Worm (Caenorhabditis elegans): ENCODE data around the gene mfn-1.

Gene mfn-1

ce11 chrII:11492843-11493242 is 21.0 kb upstream of the mfn-1 start, which contains the start of gene hacl-1:
hacl-1 (minus strand) TSS chrII:11492963.
- TF ChIP-seq R02D3.7 (tag; optimal IDR thresholded peaks at IDR 0.05) (no peak), lsy-12 (tag; optimal IDR thresholded peaks at IDR 0.05) (peak; percentile 7), nfya-1 (tag; optimal IDR thresholded peaks at IDR 0.05; ENCODE audit: insufficient read depth) (peak; percentile 1), ceh-9 (tag; optimal IDR thresholded peaks at IDR 0.05) (no peak), jun-1 (tag; optimal IDR thresholded peaks at IDR 0.05) (peak; percentile 4), nhr-25 (tag; optimal IDR thresholded peaks at IDR 0.05) (peak; percentile 87), pqm-1 (tag; optimal IDR thresholded peaks at IDR 0.05) (peak; percentile 62), nhr-23 (tag; optimal IDR thresholded peaks at IDR 0.05) (peak; percentile 38), ceh-28 (tag; optimal IDR thresholded peaks at IDR 0.05) (peak; percentile 9)

ce11 chrII:11487999-11488398 is 16.2 kb upstream of the mfn-1 start, which contains the start of gene B0334.13:
B0334.13 (plus strand) TSS chrII:11488299.
- TF ChIP-seq fkh-10 (GFP tag; optimal IDR thresholded peaks at IDR 0.05) (no peak), elt-1 (tag; optimal IDR thresholded peaks at IDR 0.05) (peak; percentile 13), ZK546.5 (tag; optimal IDR thresholded peaks at IDR 0.05) (no peak), pha-4 (tag; optimal IDR thresholded peaks at IDR 0.05) (no peak), snpc-4 (tag; optimal IDR thresholded peaks at IDR 0.05) (no peak), nhr-25 (tag; optimal IDR thresholded peaks at IDR 0.05) (peak; percentile 43), nhr-11 (tag; optimal IDR thresholded peaks at IDR 0.05) (no peak), aly-2 (tag; optimal IDR thresholded peaks at IDR 0.05) (no peak), egl-5 (tag; optimal IDR thresholded peaks at IDR 0.05) (no peak), daf-12 (tag; optimal IDR thresholded peaks at IDR 0.05) (no peak)

- TF ChIP-seq egl-27 (tag; optimal IDR thresholded peaks at IDR 0.05) (peak; percentile 12), nhr-23 (tag; optimal IDR thresholded peaks at IDR 0.05) (peak; percentile 4), nhr-25 (tag; optimal IDR thresholded peaks at IDR 0.05) (peak; percentile 37), ztf-4 (tag; optimal IDR thresholded peaks at IDR 0.05) (no peak)
Measured at ce11 chrII:11486698-11487234, 14.9 kb upstream of the mfn-1 start, which contains the start of gene ttr-18. ttr-18 (minus strand) TSS chrII:11486748.

- peak; percentile 39 for TF ChIP-seq ama-1 (optimal IDR thresholded peaks at IDR 0.05)
- no peak for TF ChIP-seq elt-2 (tag; optimal IDR thresholded peaks at IDR 0.05)
- TF ChIP-seq fkh-2 (tag; optimal IDR thresholded peaks at IDR 0.05) = no peak
- no peak for TF ChIP-seq ceh-28 (tag; optimal IDR thresholded peaks at IDR 0.05)
- TF ChIP-seq egl-27 (tag; optimal IDR thresholded peaks at IDR 0.05) = no peak
- TF ChIP-seq nhr-67 (tag; optimal IDR thresholded peaks at IDR 0.05) = no peak
Measured at ce11 chrII:11485200-11485599, 13.4 kb upstream of the mfn-1 start, which contains the start of gene twk-5. twk-5 (minus strand) TSS chrII:11485300.

ce11 chrII:11484600-11484999 is 12.8 kb upstream of the mfn-1 start:
- TF ChIP-seq snpc-4 (tag; optimal IDR thresholded peaks at IDR 0.05) (no peak), nhr-12 (tag; optimal IDR thresholded peaks at IDR 0.05) (no peak), nhr-76 (tag; optimal IDR thresholded peaks at IDR 0.05) (no peak), ceh-82 (tag; optimal IDR thresholded peaks at IDR 0.05) (no peak), ceh-28 (tag; optimal IDR thresholded peaks at IDR 0.05) (no peak), nhr-43 (tag; optimal IDR thresholded peaks at IDR 0.05; ENCODE audit: poor library complexity, severe bottlenecking) (peak; percentile 86), nhr-25 (tag; optimal IDR thresholded peaks at IDR 0.05) (peak; percentile 77), egl-5 (tag; optimal IDR thresholded peaks at IDR 0.05) (no peak), skn-1 (tag; optimal IDR thresholded peaks at IDR 0.05) (peak; percentile 48), sea-2 (GFP tag; optimal IDR thresholded peaks at IDR 0.05) (no peak), ztf-11 (tag; optimal IDR thresholded peaks at IDR 0.05) (no peak), unc-39 (tag; optimal IDR thresholded peaks at IDR 0.05) (no peak), ceh-9 (tag; optimal IDR thresholded peaks at IDR 0.05) (no peak), lsy-12 (tag; optimal IDR thresholded peaks at IDR 0.05) (peak; percentile 91), aly-2 (tag; optimal IDR thresholded peaks at IDR 0.05) (no peak), nhr-77 (tag; optimal IDR thresholded peaks at IDR 0.05) (peak; percentile 50), hmg-11 (tag; optimal IDR thresholded peaks at IDR 0.05) (peak; percentile 93), lin-39 (tag; optimal IDR thresholded peaks at IDR 0.05) (peak; percentile 81), elt-3 (tag; optimal IDR thresholded peaks at IDR 0.05) (no peak), pqm-1 (tag; optimal IDR thresholded peaks at IDR 0.05) (peak; percentile 29), ZK546.5 (tag; optimal IDR thresholded peaks at IDR 0.05) (no peak), nhr-237 (tag; optimal IDR thresholded peaks at IDR 0.05) (no peak), R02D3.7 (tag; optimal IDR thresholded peaks at IDR 0.05) (no peak), eor-1 (tag; optimal IDR thresholded peaks at IDR 0.05) (no peak), fos-1 (tag; optimal IDR thresholded peaks at IDR 0.05) (no peak), unc-62 (GFP tag; optimal IDR thresholded peaks at IDR 0.05) (no peak), jun-1 (tag; optimal IDR thresholded peaks at IDR 0.05) (peak; percentile 9), zag-1 (tag; optimal IDR thresholded peaks at IDR 0.05) (no peak), ztf-4 (tag; optimal IDR thresholded peaks at IDR 0.05) (no peak), nfya-1 (tag; optimal IDR thresholded peaks at IDR 0.05; ENCODE audit: insufficient read depth) (no peak), elt-2 (tag; optimal IDR thresholded peaks at IDR 0.05) (peak; percentile 54), egl-27 (tag; optimal IDR thresholded peaks at IDR 0.05) (no peak), ceh-16 (tag; optimal IDR thresholded peaks at IDR 0.05) (peak; percentile 34), nhr-11 (tag; optimal IDR thresholded peaks at IDR 0.05) (no peak), nhr-23 (tag; optimal IDR thresholded peaks at IDR 0.05) (peak; percentile 36)

Measured in whole organism, L3 larva.